Fruit fly (Drosophila melanogaster) Kc167 (cell line): ENCODE results near the gene CG16959.

Experiments
- insv ChIP-seq: fragments of >200 bp; optimal IDR thresholded peaks from 3 replicates; lab custom pipeline; 2018; ENCODE audit warnings: missing external identifiers
- psq ChIP-seq: fragments of >200 bp; optimal IDR thresholded peaks from 2 replicates; lab custom pipeline; 2017; ENCODE audit warnings: missing external identifiers
- ttk ChIP-seq: sonication (Bioruptor generic); optimal IDR thresholded peaks from 2 replicates; lab custom pipeline; 2017; ENCODE audit warnings: missing external identifiers

DNA sequence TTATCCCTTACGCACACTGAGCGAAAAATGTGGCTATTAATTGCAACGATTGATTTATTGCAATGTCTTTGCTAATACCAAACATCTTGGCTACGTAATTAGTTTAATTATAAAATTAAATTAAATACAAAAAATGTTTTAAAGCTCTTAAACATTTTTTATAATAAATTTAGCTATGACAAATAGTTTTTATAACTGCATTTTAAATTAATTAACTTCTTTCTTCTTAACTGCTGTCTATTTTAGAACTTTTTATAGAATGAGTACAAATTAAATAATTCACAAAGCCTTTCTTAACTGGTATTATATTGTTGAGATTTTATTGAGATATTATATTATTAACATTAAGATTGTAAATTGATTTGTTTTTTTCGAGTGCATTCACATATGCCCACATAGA lies 49.7 kb upstream of the CG16959 start:
- TF ChIP-seq psq (lab: Kevin White, UChicago) (no peak), insv (lab: Kevin White, UChicago) (no peak), ttk (lab: Kevin White, UChicago) (no peak)
